Worm (Caenorhabditis elegans): ENCODE data around the gene bcmo-1.

The bcmo-1 gene

DNA sequence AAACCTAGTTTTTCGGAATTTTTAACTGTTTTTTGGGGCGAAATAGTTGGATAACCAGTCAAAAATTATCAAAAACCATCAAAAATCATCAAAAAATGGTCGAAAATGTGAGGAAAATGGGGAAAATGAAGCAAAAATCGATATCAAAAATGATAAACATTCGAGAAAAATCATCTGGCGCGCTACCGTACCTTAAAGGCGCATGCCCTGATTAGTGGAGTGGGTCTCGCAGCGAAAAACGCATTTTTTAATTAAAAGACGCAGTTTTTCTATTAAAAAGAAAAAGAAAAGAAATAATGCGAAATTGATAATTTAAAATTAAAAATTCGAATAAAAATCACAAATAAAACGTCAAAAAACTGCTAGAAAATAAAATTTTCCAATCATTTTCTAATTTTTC lies 49.9 kb downstream of the bcmo-1 start, which contains the start of gene F35C5.1:
F35C5.1 (plus strand) TSS at position 399 of the 400 bp plus-strand sequence.
- no peak for TF ChIP-seq unc-86 (tag; optimal IDR thresholded peaks at IDR 0.05)
- TF ChIP-seq elt-3 (tag; optimal IDR thresholded peaks at IDR 0.05): no peak
